Worm (Caenorhabditis elegans) whole organism, L3 larva: ENCODE data around the gene T19C4.1.

Experiments
- aly-2 ChIP-seq: fragments of 150-350 bp; optimal IDR thresholded peaks from 2 replicates; lab custom pipeline; 2014; ENCODE audit warnings: missing biosample characterization, missing genetic modification characterization
- ama-1 ChIP-seq: fragments of 150-350 bp; optimal IDR thresholded peaks from 2 replicates; lab custom pipeline; 2018
- ceh-82 ChIP-seq: fragments of 150-350 bp; optimal IDR thresholded peaks from 2 replicates; lab custom pipeline; 2014; ENCODE audit warnings: missing biosample characterization, missing genetic modification characterization
- lsy-12 ChIP-seq: sonication (generic microtip); optimal IDR thresholded peaks from 2 replicates; lab custom pipeline; 2016; ENCODE audit warnings: mild to moderate bottlenecking, missing genetic modification characterization, missing compliant biosample characterization
- nhr-23 ChIP-seq: fragments of 150-350 bp; optimal IDR thresholded peaks from 2 replicates; lab custom pipeline; 2014; ENCODE audit warnings: missing biosample characterization, missing genetic modification reagents, missing genetic modification characterization
- nhr-25 ChIP-seq: sonication (generic microtip); optimal IDR thresholded peaks from 2 replicates; lab custom pipeline; 2017; ENCODE audit warnings: missing biosample characterization, missing genetic modification characterization
- nhr-77 ChIP-seq: fragments of 150-350 bp; optimal IDR thresholded peaks from 2 replicates; lab custom pipeline; 2014; ENCODE audit warnings: missing biosample characterization, missing genetic modification characterization
- pha-4 ChIP-seq: fragments of 150-350 bp; optimal IDR thresholded peaks from 2 replicates; lab custom pipeline; 2014; ENCODE audit warnings: missing biosample characterization, missing genetic modification reagents, missing genetic modification characterization
- snpc-4 ChIP-seq: fragments of 150-350 bp; optimal IDR thresholded peaks from 2 replicates; lab custom pipeline; 2014; ENCODE audit warnings: missing biosample characterization, missing genetic modification characterization
- unc-39 ChIP-seq: sonication (generic microtip); optimal IDR thresholded peaks from 4 replicates; lab custom pipeline; 2017; ENCODE audit warnings: missing biosample characterization, missing genetic modification characterization
- unc-62 ChIP-seq: fragments of 150-350 bp; sonication (generic microtip); optimal IDR thresholded peaks from 4 replicates; lab custom pipeline; 2014; ENCODE audit warnings: missing biosample characterization, missing genetic modification reagents, missing genetic modification characterization
- zag-1 ChIP-seq: fragments of 150-350 bp; optimal IDR thresholded peaks from 2 replicates; lab custom pipeline; 2014; ENCODE audit warnings: missing biosample characterization, missing genetic modification characterization
- ztf-11 ChIP-seq: fragments of 150-350 bp; optimal IDR thresholded peaks from 2 replicates; lab custom pipeline; 2014; ENCODE audit warnings: missing biosample characterization, missing genetic modification characterization

DNA sequence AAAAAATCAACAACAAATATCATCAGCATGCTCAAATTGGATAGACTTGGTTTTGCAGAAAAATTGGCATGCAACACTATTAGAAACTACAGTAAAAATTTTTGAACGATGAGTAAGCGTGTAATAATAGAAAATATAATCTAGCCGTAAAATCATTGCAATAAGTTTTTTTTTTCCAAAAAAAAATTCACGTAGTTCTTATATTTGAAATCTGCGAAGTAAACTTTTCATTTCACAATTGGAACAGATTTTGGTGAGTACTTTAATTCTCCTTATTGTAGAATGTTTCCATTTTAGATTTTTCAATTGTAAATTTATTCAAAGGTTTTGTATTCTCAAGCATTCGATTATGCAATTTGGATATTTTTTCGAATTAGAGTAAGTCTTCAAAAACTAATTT is 50.8 kb downstream of the T19C4.1 start, which contains the start of gene K10D6.3:
- TF ChIP-seq unc-39 (tag; lab: Kevin White, UChicago) (no peak), zag-1 (tag; lab: Kevin White, UChicago) (no peak), nhr-23 (tag; lab: Kevin White, UChicago) (no peak), lsy-12 (tag; lab: Kevin White, UChicago) (no peak), aly-2 (no peak), snpc-4 (tag; lab: Kevin White, UChicago) (no peak), ztf-11 (tag; lab: Kevin White, UChicago) (no peak), ceh-82 (no peak), ama-1 (lab: Kevin White, UChicago) (no peak), nhr-25 (tag; lab: Kevin White, UChicago) (no peak), pha-4 (tag; lab: Kevin White, UChicago) (no peak), nhr-77 (tag; lab: Kevin White, UChicago) (no peak), unc-62 (GFP tag; lab: Kevin White, UChicago) (no peak)
